Fruit fly (Drosophila melanogaster) whole organism, embryonic: Measurements from ENCODE around the gene MED28.
A peak's percentile ranks its signal among the peaks of the same experiment; 100 is the strongest.

ENCODE experiments used
- Asciz ChIP-seq: fragments of 200-800 bp; sonication (Bioruptor generic); optimal IDR thresholded peaks from 2 replicates; lab custom pipeline; 2017; ENCODE audit warnings: missing biosample characterization, mild to moderate bottlenecking, missing genetic modification characterization, missing genetic modification reagents
- Atf6 ChIP-seq: fragments of 200-800 bp; sonication (Bioruptor generic); IDR thresholded peaks from 2 replicates; pipeline ENCODE4 v1.3.6; 2022; ENCODE audit warnings: missing biosample characterization, missing genetic modification characterization
- CG10321 ChIP-seq: fragments of 200-800 bp; sonication (Bioruptor generic); IDR thresholded peaks from 2 replicates; pipeline ENCODE4 v1.3.6; 2022; ENCODE audit warnings: missing biosample characterization, missing genetic modification characterization
- CG11247 ChIP-seq: fragments of 200-800 bp; sonication (Bioruptor generic); IDR thresholded peaks from 2 replicates; pipeline ENCODE4 v1.3.6; 2022; ENCODE audit warnings: missing biosample characterization, missing genetic modification characterization
- CG11560 ChIP-seq: fragments of 200-800 bp; sonication (Bioruptor generic); IDR thresholded peaks from 3 replicates; pipeline ENCODE4 v1.3.6; 2022; ENCODE audit warnings: missing biosample characterization, missing genetic modification characterization
- CG12104 ChIP-seq: fragments of 200-800 bp; sonication (Bioruptor generic); optimal IDR thresholded peaks from 3 replicates; lab custom pipeline; 2016; ENCODE audit warnings: missing biosample characterization, missing genetic modification characterization
- CG12744 ChIP-seq: fragments of 200-800 bp; sonication (Bioruptor generic); optimal IDR thresholded peaks from 2 replicates; lab custom pipeline; 2016; ENCODE audit warnings: missing biosample characterization, missing genetic modification characterization
- CG13296 ChIP-seq: fragments of 200-800 bp; sonication (Bioruptor generic); optimal IDR thresholded peaks from 3 replicates; lab custom pipeline; 2018; ENCODE audit warnings: missing biosample characterization, mild to moderate bottlenecking, missing genetic modification characterization
- CG14860 ChIP-seq: fragments of 200-800 bp; sonication (Bioruptor generic); IDR thresholded peaks from 3 replicates; pipeline ENCODE4 v1.3.6; 2022; ENCODE audit warnings: missing biosample characterization, missing genetic modification characterization; ENCODE audit not compliant: partially characterized antibody
- CG17361 ChIP-seq: fragments of 200-800 bp; sonication (Bioruptor generic); IDR thresholded peaks from 3 replicates; pipeline ENCODE4 v1.3.6; 2022; ENCODE audit warnings: missing biosample characterization, missing genetic modification characterization
- CG2116 ChIP-seq: fragments of 200-800 bp; sonication (Bioruptor generic); optimal IDR thresholded peaks from 3 replicates; lab custom pipeline; 2018; ENCODE audit warnings: missing biosample characterization, mild to moderate bottlenecking, missing genetic modification characterization
- CG4360 ChIP-seq: fragments of 200-800 bp; sonication (Bioruptor generic); IDR thresholded peaks from 2 replicates; pipeline ENCODE4 v1.3.6; 2022; ENCODE audit warnings: missing biosample characterization, missing genetic modification characterization
- CG6654 ChIP-seq: fragments of 200-800 bp; sonication (Bioruptor generic); optimal IDR thresholded peaks from 2 replicates; lab custom pipeline; 2017; ENCODE audit warnings: missing biosample characterization, mild to moderate bottlenecking, missing genetic modification characterization
- CG6791 ChIP-seq: fragments of 200-800 bp; sonication (Bioruptor generic); IDR thresholded peaks from 3 replicates; pipeline ENCODE4 v1.3.6; 2022; ENCODE audit warnings: missing biosample characterization, missing genetic modification characterization; ENCODE audit not compliant: partially characterized antibody
- CG7786 ChIP-seq: fragments of 200-800 bp; sonication (Bioruptor generic); optimal IDR thresholded peaks from 2 replicates; lab custom pipeline; 2016; ENCODE audit warnings: missing biosample characterization, missing genetic modification characterization
- CG8388 ChIP-seq: fragments of 200-800 bp; sonication (Bioruptor generic); optimal IDR thresholded peaks from 2 replicates; lab custom pipeline; 2019; ENCODE audit warnings: missing biosample characterization, mild to moderate bottlenecking, missing genetic modification characterization, moderate library complexity
- CG8478 ChIP-seq: fragments of >200 bp; optimal IDR thresholded peaks from 2 replicates; lab custom pipeline; 2018
- CG8765 ChIP-seq: fragments of 200-800 bp; sonication (Bioruptor generic); IDR thresholded peaks from 2 replicates; pipeline ENCODE4 v1.3.6; 2022; ENCODE audit warnings: missing biosample characterization, missing genetic modification characterization
- CG9215 ChIP-seq: fragments of 200-800 bp; sonication (Bioruptor generic); IDR thresholded peaks from 2 replicates; pipeline ENCODE4 v1.3.6; 2022; ENCODE audit warnings: missing biosample characterization, missing genetic modification characterization
- CG9797 ChIP-seq: fragments of 200-800 bp; sonication (Bioruptor generic); optimal IDR thresholded peaks from 3 replicates; lab custom pipeline; 2018; ENCODE audit warnings: missing biosample characterization, mild to moderate bottlenecking, missing genetic modification characterization
- CoRest ChIP-seq: fragments of 200-800 bp; sonication (Bioruptor generic); optimal IDR thresholded peaks from 3 replicates; lab custom pipeline; 2018; ENCODE audit warnings: missing biosample characterization, mild to moderate bottlenecking, missing genetic modification characterization, moderate library complexity
- D19B ChIP-seq: fragments of 200-800 bp; sonication (Bioruptor generic); optimal IDR thresholded peaks from 2 replicates; lab custom pipeline; 2017; ENCODE audit warnings: missing biosample characterization, mild to moderate bottlenecking, missing genetic modification characterization
- Deaf1 ChIP-seq: fragments of 200-800 bp; optimal IDR thresholded peaks from 3 replicates; lab custom pipeline; 2019; ENCODE audit warnings: missing biosample characterization, mild to moderate bottlenecking, missing genetic modification characterization, moderate library complexity
- E2f2 ChIP-seq: fragments of 200-800 bp; sonication (Bioruptor generic); IDR thresholded peaks from 2 replicates; pipeline ENCODE4 v1.3.6; 2022; ENCODE audit warnings: missing biosample characterization, missing genetic modification characterization
- ERR ChIP-seq: fragments of 200-800 bp; sonication (Bioruptor generic); optimal IDR thresholded peaks from 2 replicates; lab custom pipeline; 2016; ENCODE audit warnings: missing biosample characterization, missing genetic modification characterization
- Ets65A ChIP-seq: fragments of 200-800 bp; sonication (Bioruptor generic); peaks from one replicate; lab custom pipeline; 2016; ENCODE audit warnings: missing biosample characterization, missing genetic modification characterization
- GATAe ChIP-seq: fragments of 200-800 bp; sonication (Bioruptor generic); conservative IDR thresholded peaks from 2 replicates; pipeline ENCODE4 v1.3.6; 2022; ENCODE audit warnings: missing biosample characterization, missing genetic modification characterization
- Gsc ChIP-seq: fragments of 200-800 bp; sonication (Bioruptor generic); IDR thresholded peaks from 2 replicates; pipeline ENCODE4 v1.3.6; 2022; ENCODE audit warnings: missing biosample characterization, missing genetic modification characterization
- H15 ChIP-seq: fragments of 200-800 bp; sonication (Bioruptor generic); IDR thresholded peaks from 3 replicates; pipeline ENCODE4 v1.3.6; 2022; ENCODE audit warnings: missing biosample characterization, missing genetic modification characterization
- HLH3B ChIP-seq: fragments of 200-800 bp; sonication (Bioruptor generic); IDR thresholded peaks from 2 replicates; pipeline ENCODE4 v1.3.6; 2022; ENCODE audit warnings: missing biosample characterization, missing genetic modification characterization
- HLH54F ChIP-seq: fragments of 200-800 bp; sonication (Bioruptor generic); optimal IDR thresholded peaks from 3 replicates; lab custom pipeline; 2016; ENCODE audit warnings: missing biosample characterization, missing genetic modification characterization
- HmgD ChIP-seq: fragments of 200-800 bp; sonication (Bioruptor generic); optimal IDR thresholded peaks from 3 replicates; lab custom pipeline; 2016; ENCODE audit warnings: missing biosample characterization, missing genetic modification characterization
- Lpt ChIP-seq: fragments of >200 bp; optimal IDR thresholded peaks from 2 replicates; lab custom pipeline; 2018; ENCODE audit warnings: missing biosample characterization, missing genetic modification characterization
- MESR4 ChIP-seq: fragments of 200-800 bp; sonication (Bioruptor generic); optimal IDR thresholded peaks from 2 replicates; lab custom pipeline; 2018; ENCODE audit warnings: missing biosample characterization, mild to moderate bottlenecking, missing genetic modification characterization, moderate library complexity
- Ssrp ChIP-seq: fragments of 200-800 bp; sonication (Bioruptor generic); optimal IDR thresholded peaks from 2 replicates; lab custom pipeline; 2018; ENCODE audit warnings: missing biosample characterization, mild to moderate bottlenecking, missing genetic modification characterization, moderate library complexity
- YL-1 ChIP-seq: fragments of 200-800 bp; sonication (Bioruptor generic); optimal IDR thresholded peaks from 3 replicates; lab custom pipeline; 2017; ENCODE audit warnings: missing biosample characterization, mild to moderate bottlenecking, missing genetic modification characterization
- bowl ChIP-seq: fragments of 200-800 bp; sonication (Bioruptor generic); IDR thresholded peaks from 2 replicates; pipeline ENCODE4 v1.3.6; 2022; ENCODE audit warnings: missing biosample characterization, missing genetic modification characterization
- br ChIP-seq: fragments of >200 bp; optimal IDR thresholded peaks from 2 replicates; lab custom pipeline; 2017
- danr ChIP-seq: fragments of 200-800 bp; sonication (Bioruptor generic); IDR thresholded peaks from 2 replicates; pipeline ENCODE4 v1.3.6; 2022; ENCODE audit warnings: missing biosample characterization, missing genetic modification characterization
- ems ChIP-seq: fragments of 200-800 bp; sonication (Bioruptor generic); optimal IDR thresholded peaks from 3 replicates; lab custom pipeline; 2016; ENCODE audit warnings: missing biosample characterization, missing genetic modification characterization
- esg ChIP-seq: fragments of 200-800 bp; sonication (Bioruptor generic); conservative IDR thresholded peaks from 2 replicates; pipeline ENCODE4 v1.3.6; 2022; ENCODE audit warnings: missing biosample characterization, missing genetic modification characterization
- gce ChIP-seq: fragments of 200-800 bp; sonication (Bioruptor generic); IDR thresholded peaks from 3 replicates; pipeline ENCODE4 v1.3.6; 2022; ENCODE audit warnings: missing biosample characterization, missing genetic modification characterization
- kah ChIP-seq: fragments of 200-800 bp; sonication (Bioruptor generic); optimal IDR thresholded peaks from 2 replicates; lab custom pipeline; 2018; ENCODE audit warnings: missing biosample characterization, mild to moderate bottlenecking, missing genetic modification characterization
- lab ChIP-seq: fragments of 200-800 bp; sonication (Bioruptor generic); optimal IDR thresholded peaks from 3 replicates; lab custom pipeline; 2017; ENCODE audit warnings: missing biosample characterization, missing genetic modification characterization, mild to moderate bottlenecking, moderate library complexity, missing genetic modification reagents
- lbe ChIP-seq: fragments of 200-800 bp; sonication (Bioruptor generic); optimal IDR thresholded peaks from 2 replicates; lab custom pipeline; 2016; ENCODE audit warnings: missing biosample characterization, mild to moderate bottlenecking, missing genetic modification characterization
- lov ChIP-seq, 2 experiments: fragments of 200-800 bp in 1 of 2; fragments of >200 bp in 1 of 2; sonication (Bioruptor generic) in 1 of 2; IDR thresholded peaks in 1 of 2; optimal IDR thresholded peaks in 1 of 2; 2 replicates in 1 of 2; 3 replicates in 1 of 2; pipeline versions ENCODE4 v1.3.6 to Lab custom; 2017 to 2022; ENCODE audit warnings: missing biosample characterization in 1 of 2, missing genetic modification characterization in 1 of 2
- pum ChIP-seq: fragments of 200-800 bp; sonication (Bioruptor generic); optimal IDR thresholded peaks from 2 replicates; lab custom pipeline; 2016; ENCODE audit warnings: missing biosample characterization, missing genetic modification characterization
- sqz ChIP-seq: fragments of 200-800 bp; sonication (Bioruptor generic); optimal IDR thresholded peaks from 3 replicates; lab custom pipeline; 2018; ENCODE audit warnings: missing biosample characterization, mild to moderate bottlenecking, missing genetic modification characterization
- stc ChIP-seq: fragments of 200-800 bp; sonication (Bioruptor generic); IDR thresholded peaks from 2 replicates; pipeline ENCODE4 v1.3.6; 2022; ENCODE audit warnings: missing biosample characterization, missing genetic modification characterization
- zen2 ChIP-seq: fragments of 200-800 bp; sonication (Bioruptor generic); IDR thresholded peaks from 3 replicates; pipeline ENCODE4 v1.3.6; 2022; ENCODE audit warnings: missing biosample characterization, missing genetic modification characterization; ENCODE audit not compliant: partially characterized antibody

Gene MED28

DNA sequence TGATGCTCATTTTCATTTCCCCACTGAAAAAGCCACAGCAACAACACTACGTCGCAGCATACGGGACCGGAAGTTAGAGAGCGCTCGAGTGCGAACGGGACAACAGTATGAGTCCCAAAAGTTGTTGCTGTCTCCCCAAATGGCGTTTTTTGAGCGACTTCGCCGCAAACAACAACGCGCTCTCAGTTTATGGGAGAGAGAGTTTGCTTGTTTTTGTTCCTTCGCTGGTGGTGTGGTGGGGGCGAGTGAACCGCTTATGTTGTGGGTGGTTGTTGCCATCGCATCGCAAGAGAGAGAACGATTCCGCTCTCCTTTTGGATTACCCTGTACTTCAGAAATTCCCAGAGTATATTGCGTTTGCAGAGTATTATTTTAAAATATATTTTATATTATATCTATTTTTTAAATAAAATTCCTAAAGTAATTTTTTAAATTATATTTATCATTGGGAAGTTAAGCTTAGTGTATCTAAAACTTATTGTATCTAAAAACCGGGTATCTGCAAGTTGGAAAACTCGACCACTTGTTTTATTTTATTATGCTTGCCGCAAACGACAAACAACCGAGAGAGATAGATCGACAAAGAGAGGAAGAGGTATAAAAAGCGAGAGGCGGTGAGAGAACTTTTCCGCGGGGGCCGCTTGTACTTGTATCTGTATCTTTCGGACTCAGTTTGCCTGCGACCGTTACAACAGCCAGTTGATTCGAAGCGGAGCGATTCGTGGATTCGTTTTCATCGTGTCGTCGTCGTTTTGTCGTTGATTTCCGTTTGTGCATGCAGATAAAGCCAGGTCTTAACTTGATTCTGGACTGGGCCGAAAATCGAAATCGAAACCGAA lies 38.9 kb downstream of the MED28 start, which contains the start of gene msi (continued):
- TF ChIP-seq CG2116 (GFP tag; lab: Kevin White, UChicago) (peak; percentile 80), E2f2 (peak; percentile 91), stc (peak; percentile 99), lab (GFP tag; lab: Kevin White, UChicago) (peak; percentile 99), CG9215 (GFP tag; lab: Robert Waterston, UW) (peak; percentile 98), CG13296 (GFP tag; lab: Kevin White, UChicago) (peak; percentile 99), Lpt (GFP tag; lab: Kevin White, UChicago) (no peak), Atf6 (GFP tag; lab: Robert Waterston, UW) (peak; percentile 97), CG11560 (tag; lab: Robert Waterston, UW) (peak; percentile 94), GATAe (GFP tag; lab: Robert Waterston, UW) (peak; percentile 96), HLH3B (GFP tag; lab: Robert Waterston, UW) (peak; percentile 99), danr (peak; percentile 98), CG4360 (GFP tag; lab: Robert Waterston, UW) (peak; percentile 88), Deaf1 (peak; percentile 92), CG6654 (GFP tag; lab: Kevin White, UChicago) (peak; percentile 90), zen2 (GFP tag; lab: Robert Waterston, UW) (peak; percentile 52; the same call in 2 of the 3 replicates), CG8765 (GFP tag; lab: Robert Waterston, UW) (peak; percentile 92), D19B (GFP tag; lab: Kevin White, UChicago) (peak; percentile 100), br (lab: Kevin White, UChicago) (no peak), Gsc (GFP tag; lab: Robert Waterston, UW) (peak; percentile 96), CG17361 (peak; percentile 100), CG10321 (peak; percentile 97), bowl (peak; percentile 96), Ssrp (peak; percentile 100), Ets65A (GFP tag; lab: Kevin White, UChicago) (peak; percentile 96), CG8388 (GFP tag; lab: Kevin White, UChicago) (peak; percentile 99), ERR (peak; percentile 35), CG12104 (peak; percentile 96), gce (GFP tag; lab: Robert Waterston, UW) (peak; percentile 97), CG8478 (no peak), HLH54F (GFP tag; lab: Kevin White, UChicago) (peak; percentile 69), H15 (GFP tag; lab: Robert Waterston, UW) (peak; percentile 99), CG12744 (GFP tag; lab: Kevin White, UChicago) (peak; percentile 29), esg (peak; percentile 99), YL-1 (GFP tag; lab: Kevin White, UChicago) (peak; percentile 95), CG7786 (GFP tag; lab: Kevin White, UChicago) (peak; percentile 75), Asciz (GFP tag; lab: Kevin White, UChicago) (peak; percentile 99), CG11247 (GFP tag; lab: Robert Waterston, UW) (peak; percentile 98), lbe (GFP tag; lab: Kevin White, UChicago) (peak; percentile 95), sqz (GFP tag; lab: Kevin White, UChicago) (peak; percentile 98), lov (optimal IDR thresholded peaks at IDR 0.05; lab: Kevin White, UChicago) (no peak), lov (GFP tag; IDR thresholded peaks at IDR 0.05; lab: Robert Waterston, UW) (peak; percentile 98), CG6791 (GFP tag; lab: Robert Waterston, UW) (peak; percentile 54; the same call in 2 of the 3 replicates), CoRest (tag; lab: Kevin White, UChicago) (peak; percentile 100), ems (GFP tag; lab: Kevin White, UChicago) (peak; percentile 44), MESR4 (peak; percentile 26), pum (peak; percentile 80), CG14860 (0 out of 3 replicates have a peak, but pooled peaks have one; percentile 21), kah (GFP tag; lab: Kevin White, UChicago) (peak; percentile 99), CG9797 (peak; percentile 57), HmgD (GFP tag; lab: Kevin White, UChicago) (peak; percentile 46)
